Fruit fly (Drosophila melanogaster) S2 (cell line): ENCODE measurements around the gene CG17217.

Experiments used
- CG8478 ChIP-seq: fragments of >200 bp; optimal IDR thresholded peaks from 2 replicates; lab custom pipeline; 2018
- CTCF ChIP-seq, 2 experiments: fragments of >200 bp; optimal IDR thresholded peaks; 2 replicates each; lab custom pipeline; 2018

CG17217 gene

DNA sequence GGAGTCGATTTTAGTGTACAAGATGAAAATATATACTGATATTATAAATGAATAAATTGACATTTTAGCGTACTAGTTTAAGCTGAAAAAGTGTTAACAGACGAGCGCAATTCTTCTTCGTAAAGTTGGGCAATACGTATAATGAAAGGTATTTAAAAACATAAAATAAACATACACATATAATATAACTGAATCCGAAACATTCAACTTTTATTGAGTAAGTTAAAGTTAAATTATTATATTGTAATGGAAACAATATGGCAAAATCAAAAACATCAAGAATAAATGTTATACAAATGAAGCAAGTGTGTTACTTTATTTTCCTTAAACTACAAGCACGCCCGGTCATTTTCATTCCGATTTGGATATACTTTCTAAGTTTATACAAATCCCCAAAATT lies at the start of gene CG17217:
TSS of gene CG17217 (plus strand) at position 301 of the 400 bp plus-strand sequence.
- no peak for TF ChIP-seq CG8478
- no peak for TF ChIP-seq CTCF (optimal IDR thresholded peaks at IDR 0.05; lab: Kevin White, UChicago)

- TF ChIP-seq CG8478 (no peak), CTCF (optimal IDR thresholded peaks at IDR 0.05; lab: Kevin White, UChicago) (no peak)
Observed at dm6 chr2L:12133275-12134124, 36.9 kb upstream of the CG17217 start, which contains the start of gene rho-6. Gene rho-6, minus strand, starts transcription at chr2L:12133411.

dm6 chr2L:12134125-12134378 lies 36.3 kb upstream of the CG17217 start:
- TF ChIP-seq CTCF (optimal IDR thresholded peaks at IDR 0.05; lab: Kevin White, UChicago) (no peak), CG8478 (no peak)

dm6 chr2L:12137708-12138107 lies 32.6 kb upstream of the CG17217 start, which contains the start of gene Gr33a:
Gene Gr33a, plus strand, starts transcription at chr2L:12138008.
- TF ChIP-seq CTCF (optimal IDR thresholded peaks at IDR 0.05; lab: Kevin White, UChicago) = no peak
- TF ChIP-seq CG8478 = no peak

- TF ChIP-seq CG8478 (no peak), CTCF (optimal IDR thresholded peaks at IDR 0.05; lab: Kevin White, UChicago) (no peak)
Observed at dm6 chr2L:12142439-12142838, 27.9 kb upstream of the CG17217 start, which contains the start of gene CG31760. Gene CG31760, plus strand, starts transcription at chr2L:12142780.

DNA sequence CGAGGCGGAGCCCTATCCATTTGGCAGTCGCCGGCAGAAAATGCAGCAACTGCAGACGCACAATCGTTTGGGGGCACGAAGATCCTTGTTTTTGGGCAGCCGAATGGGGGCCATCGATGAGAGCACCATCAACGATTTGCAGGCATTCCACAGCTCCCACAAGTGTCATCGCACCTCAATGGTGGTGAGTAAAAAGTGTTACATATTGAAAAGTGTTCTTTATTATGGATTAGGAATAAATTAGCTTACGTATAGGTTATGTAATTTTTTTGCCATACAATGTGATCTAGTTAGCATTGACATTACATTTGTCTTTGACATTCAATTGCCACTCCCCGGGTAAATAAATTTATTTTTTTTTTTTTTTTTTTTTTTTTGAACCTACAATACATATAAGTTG lies 8.9 kb upstream of the CG17217 start, which contains the start of gene CG31861:
TSS of gene CG31861 (plus strand) at position 301 of the 400 bp plus-strand sequence.
- no peak for TF ChIP-seq CTCF (optimal IDR thresholded peaks at IDR 0.05; lab: Kevin White, UChicago)
- no peak for TF ChIP-seq CG8478

DNA sequence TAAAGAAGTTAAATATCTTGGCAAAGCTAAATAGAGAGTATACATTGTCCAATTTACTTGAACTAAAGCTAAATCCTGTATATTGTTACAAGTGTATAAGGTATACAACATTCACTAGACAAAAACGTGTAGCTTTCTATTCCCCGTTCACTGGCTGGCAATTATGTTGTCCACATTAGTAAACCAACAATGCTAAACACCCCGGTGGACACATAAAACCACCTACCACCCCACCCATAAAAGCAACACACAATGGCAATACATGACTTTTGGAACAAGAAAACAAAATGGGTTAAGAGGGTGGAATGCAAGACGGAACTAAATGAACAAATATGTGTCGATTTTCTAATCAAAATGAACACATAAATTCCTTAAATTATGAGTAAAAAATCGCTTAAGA lies 6.4 kb upstream of the CG17217 start, which contains the start of gene ZnT33D:
TSS of gene ZnT33D (plus strand) at position 301 of the 400 bp plus-strand sequence.
- TF ChIP-seq CG8478 (no peak), CTCF (optimal IDR thresholded peaks at IDR 0.05; lab: Kevin White, UChicago) (no peak)

- TF ChIP-seq CG8478 = no peak
- peak in 1 of 2 experiments; percentile 21 for TF ChIP-seq CTCF (optimal IDR thresholded peaks at IDR 0.05; lab: Kevin White, UChicago)
Observed at dm6 chr2L:12172536-12173234, 2.3 kb downstream of the CG17217 start, which contains the start of the genes CG6583 and crok. Gene CG6583, minus strand, starts transcription at chr2L:12172586. Gene crok, plus strand, starts transcription at chr2L:12172981.

DNA sequence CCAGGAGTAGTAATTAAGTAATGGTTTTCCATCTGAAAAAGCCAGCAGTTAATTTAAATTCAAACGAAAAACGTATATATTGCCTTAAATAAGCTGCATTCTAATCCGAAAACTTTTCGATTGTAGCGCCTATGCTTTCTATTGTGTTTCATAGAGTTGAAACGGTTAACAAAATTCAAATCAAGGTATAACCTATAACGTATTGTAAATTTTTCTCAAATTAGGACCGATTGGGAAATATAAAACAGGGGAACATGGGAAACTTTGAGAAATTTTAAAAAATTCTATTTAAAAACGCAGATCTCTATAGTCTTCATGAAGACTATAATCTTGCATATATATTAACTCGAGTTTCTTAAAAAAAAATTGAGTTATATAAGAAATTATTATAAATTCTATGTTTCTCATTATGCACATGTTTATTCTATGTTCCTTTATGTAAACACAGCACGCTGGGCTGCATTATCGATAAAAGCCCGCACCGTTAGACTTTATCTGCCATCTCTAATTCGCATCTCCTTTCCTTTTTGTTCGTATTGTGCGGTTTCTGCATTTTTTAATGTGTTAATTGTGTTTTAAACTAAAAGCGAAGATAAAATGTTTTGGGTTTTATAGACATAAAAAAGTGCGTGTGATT lies 4.3 kb downstream of the CG17217 start, which contains the start of gene bru1:
TSS of gene bru1 (plus strand) at position 512 of the 637 bp plus-strand sequence.
- TF ChIP-seq CTCF (optimal IDR thresholded peaks at IDR 0.05; lab: Kevin White, UChicago) (no peak), CG8478 (no peak)

dm6 chr2L:12177621-12178020 lies 7.3 kb downstream of the CG17217 start, which contains the start of gene atilla:
Gene atilla, minus strand, starts transcription at chr2L:12177886.
- TF ChIP-seq CTCF (optimal IDR thresholded peaks at IDR 0.05; lab: Kevin White, UChicago) = no peak
- TF ChIP-seq CG8478 = no peak

DNA sequence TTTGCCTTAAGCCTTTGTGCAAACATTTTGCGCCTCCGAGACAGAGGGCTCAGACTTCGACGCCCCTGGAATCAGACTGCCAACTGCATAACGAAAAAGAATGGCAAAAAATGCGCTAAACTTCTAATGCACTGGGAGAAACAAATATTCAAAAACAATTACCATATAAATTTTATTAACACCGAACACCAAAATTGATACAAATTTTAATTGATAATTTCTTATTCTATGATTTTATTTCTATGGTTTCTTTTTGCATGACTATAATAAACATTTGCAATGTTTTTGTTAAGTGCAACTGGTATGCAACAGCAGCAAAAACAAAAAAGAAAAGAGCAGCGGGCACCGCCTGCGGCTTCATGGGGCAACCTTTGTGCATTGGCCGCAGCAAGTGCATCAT lies 22.6 kb downstream of the CG17217 start:
- TF ChIP-seq CTCF (optimal IDR thresholded peaks at IDR 0.05; lab: Kevin White, UChicago) (no peak), CG8478 (no peak)

dm6 chr2L:12194858-12195257 lies 24.5 kb downstream of the CG17217 start:
- TF ChIP-seq CG8478 (no peak), CTCF (optimal IDR thresholded peaks at IDR 0.05; lab: Kevin White, UChicago) (no peak)

DNA sequence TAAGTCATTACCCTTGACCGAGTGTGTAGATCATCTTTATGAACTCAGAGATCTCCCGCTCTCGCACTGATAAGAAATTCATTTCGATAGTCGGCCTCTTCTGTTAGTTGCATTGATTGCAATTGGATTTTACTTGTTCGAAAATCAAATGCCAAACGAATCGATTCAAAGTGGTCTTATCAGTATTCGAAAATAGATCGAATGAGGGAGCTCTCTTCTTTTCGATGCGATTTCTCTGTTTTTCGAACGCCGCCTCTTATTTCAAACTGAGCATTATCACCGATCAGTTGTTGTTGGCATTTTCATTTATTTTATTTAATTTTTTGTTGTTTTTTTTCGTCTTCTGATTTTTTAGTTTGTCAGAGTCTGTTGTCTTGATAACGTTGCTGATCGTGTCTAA lies 30.6 kb downstream of the CG17217 start:
- TF ChIP-seq CG8478 (no peak), CTCF (optimal IDR thresholded peaks at IDR 0.05; lab: Kevin White, UChicago) (no peak)

DNA sequence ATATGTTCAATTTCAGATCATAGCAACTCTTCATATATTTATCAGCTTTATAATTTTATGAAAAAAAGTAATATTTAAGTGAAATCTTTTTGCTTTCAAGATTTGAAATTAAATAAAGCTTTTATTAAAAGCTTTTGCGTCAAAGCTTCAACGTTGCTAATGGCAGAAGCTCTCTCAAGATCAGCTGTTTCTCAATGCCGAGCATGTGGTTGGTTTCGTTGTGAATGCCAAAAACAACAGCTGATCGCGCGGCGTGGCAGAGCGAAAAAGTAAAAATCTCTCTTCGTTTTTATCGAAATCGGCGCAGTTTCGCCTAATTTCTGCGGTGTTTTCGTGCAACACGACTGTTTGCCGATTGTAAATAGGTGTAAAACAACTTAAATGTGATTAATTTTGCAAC lies 37.2 kb downstream of the CG17217 start, which contains the start of gene CG31759:
TSS of gene CG31759 (plus strand) at position 161 of the 400 bp plus-strand sequence.
- TF ChIP-seq CTCF (optimal IDR thresholded peaks at IDR 0.05; lab: Kevin White, UChicago) (no peak), CG8478 (no peak)
